Fruit fly (Drosophila melanogaster) ovary, adult (tissue): Measurements from ENCODE around the gene CG14450.

ENCODE experiments used
- CG17801 ChIP-seq: fragments of 200-800 bp; optimal IDR thresholded peaks from 2 replicates; lab custom pipeline; 2019; ENCODE audit warnings: missing biosample characterization, mild to moderate bottlenecking, missing genetic modification characterization, moderate library complexity; ENCODE audit not compliant: partially characterized antibody

Gene CG14450

DNA sequence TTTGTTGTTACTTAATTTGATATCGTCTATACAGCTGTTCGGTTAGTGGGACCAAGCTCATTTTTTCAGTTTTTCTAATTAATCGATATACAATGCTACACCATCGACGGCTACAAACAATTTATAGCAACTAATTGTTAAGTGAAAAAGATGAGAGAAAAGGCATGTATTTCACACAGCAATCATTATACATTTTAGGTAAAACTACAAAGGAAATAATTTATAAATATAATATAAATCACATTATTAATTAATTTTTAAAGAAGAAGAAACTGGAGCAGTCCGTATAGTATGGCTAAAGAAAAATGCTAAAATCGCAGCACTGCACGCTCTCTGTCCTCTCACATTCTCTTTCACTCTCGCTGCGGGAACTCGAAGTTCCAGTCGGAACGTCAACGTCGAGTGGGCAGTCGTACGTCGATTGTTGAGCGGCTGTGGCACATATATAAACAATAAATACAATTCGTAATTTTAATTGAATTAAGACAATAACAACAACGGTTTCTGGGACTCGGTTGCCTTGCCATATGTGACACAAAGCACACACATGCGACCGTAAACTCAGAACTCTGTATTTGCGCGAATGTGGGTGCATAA, at the start of gene CG14450, which contains the start of gene CG11367:
Gene CG14450 (minus strand): TSS at position 51 of the 597 bp plus-strand sequence.
Gene CG11367 (plus strand): TSS at position 373 of the 597 bp plus-strand sequence.
- TF ChIP-seq CG17801 (GFP tag; lab: Kevin White, UChicago): peak; percentile 44

DNA sequence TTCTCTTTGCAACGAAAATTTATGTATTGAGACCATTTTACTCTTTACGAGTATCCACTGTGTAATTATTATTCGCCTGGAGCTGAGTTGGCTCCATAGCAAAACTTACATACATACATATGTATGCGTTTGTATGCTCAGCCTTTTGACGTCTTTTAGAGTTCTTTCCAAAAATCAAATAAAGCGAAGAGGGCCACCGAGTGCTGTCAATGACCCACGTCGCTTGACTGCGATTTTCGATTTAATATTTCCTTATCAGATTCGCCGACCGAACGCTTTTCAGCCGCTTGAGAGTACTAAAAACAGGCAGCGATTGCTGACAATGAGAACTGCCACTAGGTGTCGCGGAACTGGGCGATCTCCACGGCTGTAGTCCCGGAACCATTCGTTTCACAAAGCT, 46.9 kb upstream of the CG14450 start:
- no peak for TF ChIP-seq CG17801 (GFP tag; lab: Kevin White, UChicago)

DNA sequence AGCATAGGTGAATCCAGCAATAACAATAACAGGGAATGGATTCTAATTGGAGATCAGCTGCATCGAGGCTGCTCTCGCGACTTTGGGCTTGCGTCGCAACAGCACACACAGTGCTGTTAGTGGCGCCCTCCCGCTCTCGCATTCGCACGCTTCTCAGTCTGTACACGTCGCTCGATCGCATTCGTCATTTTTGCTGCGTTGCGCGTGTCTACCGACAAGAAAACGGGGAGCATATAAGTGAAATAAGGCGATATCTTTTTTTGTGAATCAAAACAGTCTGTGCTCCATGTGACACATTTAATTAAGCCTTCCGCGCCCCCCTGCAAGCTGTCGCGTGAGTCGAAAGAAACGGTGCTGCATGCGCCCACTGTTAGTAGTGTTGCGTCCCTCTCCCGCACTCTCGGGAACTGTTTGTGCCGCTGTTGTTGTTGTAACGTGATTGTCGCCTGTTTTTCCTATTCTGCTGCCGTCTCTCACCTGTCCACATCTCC, 45.8 kb upstream of the CG14450 start:
- TF ChIP-seq CG17801 (GFP tag; lab: Kevin White, UChicago): peak; percentile 12

DNA sequence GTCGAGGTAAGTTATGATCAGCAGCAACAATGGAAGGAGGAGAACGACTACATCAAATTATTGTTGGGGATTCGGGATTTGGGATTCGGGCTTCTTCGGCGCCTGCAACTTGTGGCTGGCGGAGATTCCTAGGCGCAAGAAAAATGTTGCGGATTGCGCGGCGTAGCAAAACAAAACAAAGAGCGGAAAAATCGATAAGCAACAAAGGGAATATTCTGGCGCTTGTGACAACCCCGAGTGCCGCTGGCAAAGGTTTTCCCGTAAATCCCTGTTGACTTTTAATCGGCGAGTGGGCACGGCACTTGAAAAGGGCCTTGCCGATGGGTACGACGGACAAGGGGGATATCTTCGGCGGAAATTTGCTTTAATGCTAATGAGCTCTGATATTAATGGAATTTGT, 22.4 kb upstream of the CG14450 start:
- no peak for TF ChIP-seq CG17801 (GFP tag; lab: Kevin White, UChicago)

DNA sequence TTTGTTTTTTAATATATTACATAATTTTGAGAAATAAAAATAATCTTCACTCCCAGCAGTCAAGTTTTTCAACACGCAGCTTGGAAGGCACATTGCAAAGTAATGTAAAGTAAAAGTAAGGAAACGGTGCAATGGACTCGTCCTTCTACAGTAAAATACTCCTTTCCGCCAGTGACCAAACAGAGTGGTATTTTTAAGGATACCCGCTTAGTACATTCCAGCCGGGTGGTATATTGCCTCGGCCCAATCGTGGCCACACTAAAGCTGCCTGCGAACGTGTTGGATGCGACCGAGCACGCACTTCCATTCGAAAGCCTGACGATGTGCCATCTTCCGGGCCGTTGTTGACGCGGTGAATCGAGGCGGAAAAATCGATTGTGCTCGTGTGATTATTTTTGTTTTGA, 21.6 kb upstream of the CG14450 start, which contains the start of gene SPoCk:
Gene SPoCk (plus strand): TSS at position 298 of the 404 bp plus-strand sequence.
- TF ChIP-seq CG17801 (GFP tag; lab: Kevin White, UChicago): no peak

DNA sequence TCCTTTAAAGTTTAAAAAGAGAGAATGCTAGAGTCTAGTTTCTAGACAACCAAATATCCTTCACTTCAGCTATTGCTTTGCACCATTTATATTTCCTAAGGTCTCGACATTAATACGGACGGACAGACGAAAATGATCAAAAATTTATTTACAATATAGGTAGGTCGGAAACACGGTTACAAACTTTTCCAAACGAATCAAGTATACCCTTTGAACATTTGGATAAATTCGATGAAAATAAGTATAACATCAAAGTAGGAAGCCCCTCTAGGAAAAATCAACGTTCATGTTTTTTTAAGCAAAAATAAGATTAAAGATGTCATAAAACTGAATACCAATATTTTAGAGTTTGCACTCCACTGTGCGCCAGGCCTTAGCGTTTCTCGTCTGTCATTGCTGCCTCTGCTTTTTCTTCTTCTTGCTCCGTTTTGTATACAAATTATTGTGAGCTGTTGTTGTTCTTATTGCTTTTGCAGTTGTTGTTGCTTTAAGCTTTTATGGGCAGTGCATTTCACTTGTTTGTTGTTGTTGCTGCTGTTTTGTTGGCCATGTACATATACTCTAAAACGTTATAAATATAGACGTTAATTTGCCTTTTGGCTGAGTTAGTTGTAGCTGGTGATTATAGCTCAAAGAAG, 15.5 kb upstream of the CG14450 start:
- no peak for TF ChIP-seq CG17801 (GFP tag; lab: Kevin White, UChicago)

DNA sequence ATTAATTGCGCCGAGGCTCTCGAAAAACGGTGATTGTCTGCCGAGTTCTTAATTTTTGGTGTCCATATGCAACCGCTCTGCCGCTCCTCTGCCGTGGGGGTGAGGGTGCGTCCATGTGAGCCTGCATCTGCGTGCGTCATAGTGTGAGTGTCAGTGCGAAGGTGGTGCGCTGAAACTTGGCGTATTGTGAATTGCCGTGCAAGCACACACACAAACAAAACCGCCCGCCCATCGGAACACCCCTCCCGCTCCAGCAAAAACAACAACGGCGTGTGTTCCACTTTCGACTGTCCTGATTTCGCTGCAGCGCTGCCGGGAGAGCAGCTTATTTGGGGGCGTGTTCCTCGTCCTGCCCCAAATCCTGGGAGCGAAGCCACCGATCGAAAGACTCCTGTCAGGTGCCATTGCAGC, 14.5 kb upstream of the CG14450 start:
- no peak for TF ChIP-seq CG17801 (GFP tag; lab: Kevin White, UChicago)

DNA sequence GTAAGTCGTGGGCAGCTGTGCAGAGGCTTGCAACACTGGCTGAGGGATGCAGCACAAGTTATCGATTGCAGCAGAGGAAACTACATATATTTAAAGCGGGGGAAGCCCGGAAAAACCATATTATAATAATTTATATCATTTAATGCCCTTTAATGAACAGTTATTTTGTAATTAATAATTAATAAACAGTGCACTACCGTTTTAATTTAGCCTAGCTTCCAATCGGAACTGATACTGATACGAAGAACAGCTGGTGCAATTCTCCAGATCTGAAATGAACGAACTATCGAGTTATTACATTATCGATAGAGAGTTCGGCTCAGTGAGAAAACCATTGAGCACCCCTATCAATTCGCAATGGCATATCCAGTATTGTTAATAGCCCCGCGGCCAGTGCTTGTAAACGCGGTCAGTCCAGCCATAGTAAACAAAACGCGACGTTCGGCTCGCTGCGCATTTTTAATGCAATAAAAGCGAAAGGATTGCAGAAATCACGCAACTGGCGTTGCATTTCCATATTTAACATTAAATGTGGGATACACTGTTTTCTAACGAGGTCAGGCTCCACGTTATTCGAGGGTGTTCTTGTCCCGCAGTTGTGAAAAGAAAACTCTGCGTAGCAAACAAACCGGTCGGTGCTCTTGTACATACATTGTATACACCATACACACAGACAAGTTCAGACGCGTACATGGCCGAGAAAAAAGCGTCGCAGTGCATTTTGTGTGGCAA, 14.0 kb upstream of the CG14450 start, which contains the start of gene CG7369:
Gene CG7369 (plus strand): TSS at position 405 of the 732 bp plus-strand sequence.
- peak; percentile 81 for TF ChIP-seq CG17801 (GFP tag; lab: Kevin White, UChicago)

DNA sequence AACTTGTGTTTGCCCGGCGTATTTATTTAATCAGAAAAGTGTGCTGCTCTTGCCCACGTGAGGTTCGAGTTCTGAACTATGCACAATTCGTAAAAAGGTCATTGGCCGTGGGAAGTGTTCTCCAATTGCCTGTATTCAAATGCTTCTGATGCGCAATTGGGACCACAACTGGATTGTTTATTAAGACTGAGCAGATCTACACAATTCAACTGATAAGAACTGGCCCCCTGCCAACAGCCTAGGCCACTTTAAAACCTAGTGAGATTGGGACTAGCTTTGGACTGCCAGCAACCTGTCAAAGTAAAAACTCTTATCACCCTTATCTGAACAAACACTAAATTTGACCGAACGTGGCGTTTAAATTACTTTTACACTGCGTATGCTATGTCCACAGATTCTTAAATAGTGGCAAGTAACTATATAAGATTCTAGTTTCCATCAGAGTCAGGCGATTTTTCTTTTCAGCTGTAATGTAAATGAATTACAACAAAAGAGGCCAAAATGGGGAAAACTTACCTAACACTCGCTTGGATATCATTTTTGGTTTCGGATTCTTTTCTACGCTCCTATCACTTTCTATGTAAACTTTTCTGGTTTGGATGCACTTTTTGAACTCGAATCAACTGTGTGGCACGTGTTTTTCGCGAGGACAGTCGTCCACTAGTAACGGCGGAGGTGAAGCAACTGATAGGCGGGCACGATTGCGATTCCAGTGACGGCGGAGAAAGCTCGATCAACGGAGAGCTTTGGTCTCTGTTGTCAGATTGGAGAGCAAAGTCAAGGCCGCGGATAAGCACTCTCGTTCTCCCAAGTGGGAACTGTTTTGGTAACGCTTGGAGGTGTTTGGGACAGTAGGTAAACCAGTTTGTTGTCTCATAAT, 10.4 kb upstream of the CG14450 start, which contains the start of gene CG11241:
Gene CG11241 (minus strand): TSS at position 689 of the 880 bp plus-strand sequence.
- TF ChIP-seq CG17801 (GFP tag; lab: Kevin White, UChicago): peak; percentile 37

DNA sequence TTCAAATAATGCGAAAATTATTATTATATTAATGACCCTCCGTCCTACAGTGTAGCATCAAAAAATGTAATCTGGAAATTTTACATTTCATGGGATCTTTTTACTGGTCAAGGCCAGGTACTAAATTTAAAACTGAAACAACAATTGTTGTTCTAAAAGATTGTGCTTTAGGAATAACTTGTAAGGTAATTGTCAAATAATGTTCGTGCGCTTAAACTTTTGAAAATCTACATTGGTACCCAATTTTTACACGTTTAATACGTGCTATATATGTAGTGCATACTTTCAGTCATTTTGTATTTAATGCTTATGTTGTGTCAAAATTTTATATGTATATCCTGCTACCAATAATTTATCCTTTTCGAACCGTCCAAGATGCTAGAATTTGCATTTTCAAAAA, 6.0 kb upstream of the CG14450 start:
- no peak for TF ChIP-seq CG17801 (GFP tag; lab: Kevin White, UChicago)

DNA sequence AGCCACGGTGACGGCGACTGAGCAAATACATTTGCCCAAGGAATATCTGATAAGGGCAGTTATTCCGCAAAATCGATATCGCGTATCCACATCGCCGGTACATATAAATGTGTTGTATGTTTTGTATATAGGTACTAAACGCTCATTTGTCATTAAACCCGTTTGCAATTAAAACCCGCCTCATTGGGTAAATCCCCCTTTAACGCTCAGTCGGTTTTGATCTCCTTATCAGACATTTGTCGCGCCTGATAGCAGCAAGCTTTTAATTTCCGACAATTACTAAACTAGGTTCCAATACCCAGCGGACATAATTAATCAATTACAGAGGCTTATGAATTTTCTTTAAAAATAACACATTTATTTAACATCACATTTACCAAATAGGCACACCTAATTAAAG, 3.8 kb upstream of the CG14450 start:
- TF ChIP-seq CG17801 (GFP tag; lab: Kevin White, UChicago): no peak

DNA sequence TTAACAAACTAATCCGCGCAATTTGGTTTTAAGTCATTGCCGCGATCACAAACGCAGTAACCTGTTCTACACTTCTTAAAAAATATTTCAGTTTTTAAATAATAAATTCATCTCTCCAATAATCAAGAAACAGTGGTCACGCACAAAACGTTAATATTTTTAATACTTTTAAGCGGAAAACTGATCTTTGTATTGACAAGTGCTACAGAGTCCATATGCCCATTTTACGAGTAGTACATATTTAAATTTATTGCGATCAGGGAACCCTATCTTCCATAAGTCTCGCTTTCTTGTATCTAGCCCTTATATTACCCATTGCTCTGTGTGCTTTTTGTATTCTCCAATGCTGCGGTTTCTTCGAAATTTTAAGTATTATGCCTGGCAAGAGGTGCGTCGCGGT, 1.9 kb upstream of the CG14450 start, which contains the start of gene CG32454:
Gene CG32454 (plus strand): TSS at position 301 of the 400 bp plus-strand sequence.
- no peak for TF ChIP-seq CG17801 (GFP tag; lab: Kevin White, UChicago)

DNA sequence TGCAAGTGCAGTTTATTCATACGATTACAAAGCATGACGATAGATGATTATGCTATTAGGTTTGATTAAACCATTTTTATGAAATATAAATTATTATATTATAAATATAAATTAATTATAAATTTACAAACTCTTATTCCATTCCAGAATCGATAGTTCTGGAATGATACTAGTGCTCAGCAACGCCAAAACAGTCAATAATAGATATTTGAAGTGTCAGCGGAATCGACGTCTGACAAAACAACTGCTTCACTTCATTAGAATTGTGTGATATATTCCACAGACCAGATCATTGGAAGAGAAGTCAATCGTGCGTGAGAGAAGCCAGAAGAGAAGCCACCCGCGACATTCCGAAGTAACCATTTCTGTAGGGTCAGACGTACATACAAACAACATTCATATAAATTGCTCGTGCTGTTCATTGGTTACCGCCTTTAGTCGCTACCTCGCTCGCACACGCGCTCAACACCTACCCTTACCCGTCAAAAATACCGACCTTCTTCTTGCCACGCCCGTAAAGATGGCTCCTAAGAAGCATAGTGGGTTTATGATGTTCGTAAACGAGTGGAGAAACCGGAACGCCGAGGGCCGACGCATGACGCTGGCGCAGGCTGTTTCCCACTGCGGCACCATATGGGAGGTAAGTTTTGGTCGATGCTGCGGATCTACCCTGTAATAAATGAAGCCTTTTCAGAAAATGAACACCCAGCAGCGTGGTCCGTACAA, 3.4 kb downstream of the CG14450 start:
- TF ChIP-seq CG17801 (GFP tag; lab: Kevin White, UChicago): no peak
